Worm (Caenorhabditis elegans) whole organism, L1 larva: ENCODE results near the gene R10D12.10.

Experiments used
- C34B4.2 ChIP-seq: sonication (generic microtip); optimal IDR thresholded peaks from 2 replicates; lab custom pipeline; 2017; ENCODE audit warnings: mild to moderate bottlenecking, missing genetic modification characterization, missing compliant biosample characterization
- aha-1 ChIP-seq: fragments of 150-350 bp; optimal IDR thresholded peaks from 2 replicates; lab custom pipeline; 2014; ENCODE audit warnings: missing biosample characterization, missing genetic modification characterization
- alr-1 ChIP-seq: fragments of 200-800 bp; sonication (Bioruptor generic); optimal IDR thresholded peaks from 2 replicates; lab custom pipeline; 2018; ENCODE audit warnings: borderline replicate concordance, mild to moderate bottlenecking, missing genetic modification characterization, missing compliant biosample characterization
- aly-2 ChIP-seq: fragments of 150-350 bp; optimal IDR thresholded peaks from 2 replicates; lab custom pipeline; 2014; ENCODE audit warnings: missing biosample characterization, missing genetic modification characterization
- ceh-63 ChIP-seq: fragments of 200-800 bp; sonication (Bioruptor generic); optimal IDR thresholded peaks from 2 replicates; lab custom pipeline; 2018; ENCODE audit warnings: mild to moderate bottlenecking, missing genetic modification characterization, missing compliant biosample characterization
- ceh-8 ChIP-seq: fragments of 200-800 bp; sonication (Bioruptor generic); optimal IDR thresholded peaks from 2 replicates; lab custom pipeline; 2018; ENCODE audit warnings: mild to moderate bottlenecking, missing genetic modification characterization, moderate library complexity, missing compliant biosample characterization
- ceh-82 ChIP-seq, 3 experiments: fragments of 150-350 bp in 1 of 3; sonication (generic microtip) in 2 of 3; optimal IDR thresholded peaks; 2 replicates each; lab custom pipeline; 2014 to 2017; ENCODE audit warnings: missing biosample characterization in 3 of 3, missing genetic modification characterization in 3 of 3
- ceh-90 ChIP-seq: sonication (generic microtip); optimal IDR thresholded peaks from 2 replicates; lab custom pipeline; 2016; ENCODE audit warnings: missing genetic modification characterization, missing compliant biosample characterization
- ces-1 ChIP-seq: fragments of 150-350 bp; optimal IDR thresholded peaks from 2 replicates; lab custom pipeline; 2014; ENCODE audit warnings: missing biosample characterization, missing genetic modification reagents, missing genetic modification characterization
- efl-1 ChIP-seq, 4 experiments: fragments of 150-350 bp; optimal IDR thresholded peaks in 3 of 4; peaks in 1 of 4; 1 replicate in 1 of 4; 2 replicates in 3 of 4; lab custom pipeline; 2014; ENCODE audit warnings: missing biosample characterization in 2 of 4, missing genetic modification characterization in 2 of 4, missing genetic modification reagents in 2 of 4
- egl-27 ChIP-seq, 2 experiments: fragments of 150-350 bp in 1 of 2; sonication (generic microtip); optimal IDR thresholded peaks; 3 replicates each; lab custom pipeline; 2017 to 2018; ENCODE audit warnings: missing biosample characterization in 2 of 2, missing genetic modification characterization in 2 of 2, missing genetic modification reagents in 2 of 2
- fkh-10 ChIP-seq: sonication (generic microtip); optimal IDR thresholded peaks from 2 replicates; lab custom pipeline; 2017; ENCODE audit warnings: missing biosample characterization, missing genetic modification reagents, missing genetic modification characterization
- fkh-4 ChIP-seq: sonication (generic microtip); optimal IDR thresholded peaks from 2 replicates; lab custom pipeline; 2016; ENCODE audit warnings: missing compliant biosample characterization, missing genetic modification characterization, borderline replicate concordance
- fkh-8 ChIP-seq: sonication (generic microtip); optimal IDR thresholded peaks from 2 replicates; lab custom pipeline; 2016; ENCODE audit warnings: mild to moderate bottlenecking, missing genetic modification characterization, missing compliant biosample characterization
- fos-1 ChIP-seq: fragments of 150-350 bp; optimal IDR thresholded peaks from 2 replicates; lab custom pipeline; 2014; ENCODE audit warnings: missing biosample characterization, missing genetic modification characterization
- grh-1 ChIP-seq: fragments of 200-800 bp; sonication (Bioruptor generic); IDR thresholded peaks from 2 replicates; pipeline ENCODE4 v1.3.6; 2022; ENCODE audit warnings: missing genetic modification reagents, missing genetic modification characterization, missing compliant biosample characterization
- hlh-17 ChIP-seq: fragments of 200-800 bp; sonication (Bioruptor generic); optimal IDR thresholded peaks from 2 replicates; lab custom pipeline; 2018; ENCODE audit warnings: missing genetic modification characterization, mild to moderate bottlenecking, missing compliant biosample characterization, moderate library complexity, borderline replicate concordance
- hpl-2 ChIP-seq: fragments of 150-350 bp; optimal IDR thresholded peaks from 2 replicates; lab custom pipeline; 2014; ENCODE audit warnings: missing biosample characterization, missing genetic modification reagents, missing genetic modification characterization
- isw-1 ChIP-seq: fragments of 200-800 bp; sonication (Bioruptor generic); IDR thresholded peaks from 2 replicates; pipeline ENCODE4 v1.3.6; 2022; ENCODE audit warnings: missing genetic modification characterization, missing compliant biosample characterization
- jun-1 ChIP-seq: fragments of 150-350 bp; optimal IDR thresholded peaks from 2 replicates; lab custom pipeline; 2014; ENCODE audit warnings: missing biosample characterization, missing genetic modification reagents, missing genetic modification characterization
- lin-13 ChIP-seq: fragments of 150-350 bp; optimal IDR thresholded peaks from 2 replicates; lab custom pipeline; 2014; ENCODE audit warnings: missing biosample characterization, missing genetic modification reagents, missing genetic modification characterization
- lin-14 ChIP-seq: fragments of 200-800 bp; sonication (Bioruptor generic); optimal IDR thresholded peaks from 2 replicates; lab custom pipeline; 2018; ENCODE audit warnings: mild to moderate bottlenecking, missing genetic modification characterization, moderate library complexity, missing compliant biosample characterization
- lin-35 ChIP-seq, 2 experiments: fragments of 150-350 bp; optimal IDR thresholded peaks; 2 replicates each; lab custom pipeline; 2014; ENCODE audit warnings: missing biosample characterization in 2 of 2, missing genetic modification characterization in 2 of 2, missing genetic modification reagents in 2 of 2
- mef-2 ChIP-seq: fragments of 150-350 bp; optimal IDR thresholded peaks from 2 replicates; lab custom pipeline; 2014; ENCODE audit warnings: missing biosample characterization, missing genetic modification characterization
- nhr-19 ChIP-seq: fragments of 200-800 bp; sonication (Bioruptor generic); conservative IDR thresholded peaks from 2 replicates; pipeline ENCODE4 v1.3.6; 2022; ENCODE audit warnings: missing genetic modification characterization, missing compliant biosample characterization
- nhr-47 ChIP-seq: sonication (generic microtip); optimal IDR thresholded peaks from 2 replicates; lab custom pipeline; 2016; ENCODE audit warnings: mild to moderate bottlenecking, missing genetic modification characterization, moderate library complexity, missing compliant biosample characterization
- nhr-71 ChIP-seq: sonication (generic microtip); optimal IDR thresholded peaks from 2 replicates; lab custom pipeline; 2016; ENCODE audit warnings: mild to moderate bottlenecking, missing genetic modification characterization, moderate library complexity, missing compliant biosample characterization
- nhr-76 ChIP-seq: sonication (generic microtip); optimal IDR thresholded peaks from 2 replicates; lab custom pipeline; 2017; ENCODE audit warnings: missing biosample characterization, missing genetic modification characterization
- nhr-84 ChIP-seq: sonication (generic microtip); optimal IDR thresholded peaks from 2 replicates; lab custom pipeline; 2017; ENCODE audit warnings: missing biosample characterization, missing genetic modification characterization
- nhr-85 ChIP-seq: sonication (generic microtip); peaks from one replicate; lab custom pipeline; 2016; ENCODE audit warnings: missing genetic modification characterization, inconsistent platforms, missing compliant biosample characterization
- rnt-1 ChIP-seq: sonication (generic microtip); optimal IDR thresholded peaks from 2 replicates; lab custom pipeline; 2016; ENCODE audit warnings: mild to moderate bottlenecking, missing genetic modification characterization, moderate library complexity, missing compliant biosample characterization
- skn-1 ChIP-seq: fragments of 150-350 bp; optimal IDR thresholded peaks from 2 replicates; lab custom pipeline; 2014; ENCODE audit warnings: missing biosample characterization, missing genetic modification characterization
- snu-23 ChIP-seq: sonication (generic microtip); optimal IDR thresholded peaks from 2 replicates; lab custom pipeline; 2016; ENCODE audit warnings: missing genetic modification characterization, missing compliant biosample characterization
- sox-4 ChIP-seq: sonication (generic microtip); optimal IDR thresholded peaks from 2 replicates; lab custom pipeline; 2016; ENCODE audit warnings: missing genetic modification characterization, missing compliant biosample characterization
- sptf-1 ChIP-seq: fragments of 150-350 bp; optimal IDR thresholded peaks from 2 replicates; lab custom pipeline; 2014; ENCODE audit warnings: missing biosample characterization, missing genetic modification characterization
- tlp-1 ChIP-seq: fragments of 150-350 bp; optimal IDR thresholded peaks from 2 replicates; lab custom pipeline; 2014; ENCODE audit warnings: missing biosample characterization, missing genetic modification characterization
- unc-62 ChIP-seq: fragments of 150-350 bp; optimal IDR thresholded peaks from 2 replicates; lab custom pipeline; 2014; ENCODE audit warnings: missing biosample characterization, missing genetic modification reagents, missing genetic modification characterization
- unc-86 ChIP-seq: sonication (generic microtip); optimal IDR thresholded peaks from 2 replicates; lab custom pipeline; 2016; ENCODE audit warnings: missing genetic modification characterization, missing compliant biosample characterization
- vab-15 ChIP-seq: sonication (generic microtip); optimal IDR thresholded peaks from 2 replicates; lab custom pipeline; 2017; ENCODE audit warnings: missing genotype, mild to moderate bottlenecking, missing genetic modification characterization, missing compliant biosample characterization
- xbp-1 ChIP-seq: sonication (generic microtip); optimal IDR thresholded peaks from 2 replicates; lab custom pipeline; 2016; ENCODE audit warnings: missing genetic modification characterization, missing compliant biosample characterization
- zag-1 ChIP-seq: fragments of 150-350 bp; optimal IDR thresholded peaks from 2 replicates; lab custom pipeline; 2014; ENCODE audit warnings: missing biosample characterization, missing genetic modification characterization
- zip-4 ChIP-seq: fragments of 200-800 bp; sonication (Bioruptor generic); optimal IDR thresholded peaks from 2 replicates; lab custom pipeline; 2018; ENCODE audit warnings: mild to moderate bottlenecking, missing genetic modification characterization, moderate library complexity, missing compliant biosample characterization
- ztf-4 ChIP-seq: fragments of 150-350 bp; optimal IDR thresholded peaks from 2 replicates; lab custom pipeline; 2014; ENCODE audit warnings: missing biosample characterization, missing genetic modification characterization

The R10D12.10 gene

DNA sequence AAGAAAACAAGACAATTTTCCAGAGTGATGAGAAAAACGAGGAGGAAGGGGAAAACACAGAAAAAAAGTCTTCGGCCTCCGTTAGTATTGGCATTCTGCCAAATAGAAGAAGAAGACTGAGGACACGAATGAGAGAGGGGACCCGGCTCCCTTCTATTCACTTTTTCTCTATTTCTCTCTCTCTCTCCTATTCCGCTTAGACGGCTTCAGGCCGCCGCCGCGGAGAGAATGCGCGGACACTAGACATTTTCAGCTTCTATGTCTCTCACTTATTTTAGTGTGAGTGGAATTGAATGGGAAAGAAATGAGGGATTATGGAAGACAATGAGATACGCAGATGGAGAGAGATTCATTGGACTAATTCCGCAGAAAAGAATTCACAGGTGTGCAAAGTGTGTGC, 48.7 kb upstream of the R10D12.10 start (continued):
- no peak for TF ChIP-seq hlh-17 (GFP tag; lab: Kevin White, UChicago)
- peak in 1 of 2 experiments; percentile 16 for TF ChIP-seq lin-35 (GFP tag; optimal IDR thresholded peaks at IDR 0.05; lab: Kevin White, UChicago)
- no peak for TF ChIP-seq nhr-85
- TF ChIP-seq skn-1: no peak
- no peak for TF ChIP-seq nhr-76
- no peak for TF ChIP-seq ces-1 (GFP tag; lab: Kevin White, UChicago)
- no peak for TF ChIP-seq ceh-90 (tag; lab: Kevin White, UChicago)
- TF ChIP-seq fkh-8 (tag; lab: Kevin White, UChicago): peak; percentile 42
- no peak for TF ChIP-seq xbp-1
- no peak for TF ChIP-seq lin-13 (GFP tag; lab: Kevin White, UChicago)
- no peak for TF ChIP-seq sptf-1
- no peak for TF ChIP-seq sox-4 (tag; lab: Kevin White, UChicago)
- TF ChIP-seq mef-2 (tag; lab: Kevin White, UChicago): no peak
- no peak for TF ChIP-seq fkh-10 (GFP tag; lab: Kevin White, UChicago)
- no peak for TF ChIP-seq zag-1
- TF ChIP-seq nhr-71: peak; percentile 25
- TF ChIP-seq lin-14 (GFP tag; lab: Kevin White, UChicago): peak; percentile 63
- TF ChIP-seq fos-1 (tag; lab: Kevin White, UChicago): no peak
- no peak for TF ChIP-seq nhr-84 (tag; lab: Kevin White, UChicago)
- TF ChIP-seq efl-1 (optimal IDR thresholded peaks at IDR 0.05; lab: Kevin White, UChicago): peak in 1 of 2 experiments; percentile 10
- no peak for TF ChIP-seq efl-1 (GFP tag; optimal IDR thresholded peaks at IDR 0.05 in 1 of 2; lab: Kevin White, UChicago)
- no peak for TF ChIP-seq egl-27 (tag; optimal IDR thresholded peaks at IDR 0.05; lab: Kevin White, UChicago)
- TF ChIP-seq unc-86 (tag; lab: Kevin White, UChicago): peak; percentile 28
- TF ChIP-seq ceh-63 (GFP tag; lab: Kevin White, UChicago): no peak
- TF ChIP-seq aly-2 (tag; lab: Kevin White, UChicago): no peak
- no peak for TF ChIP-seq zip-4 (GFP tag; lab: Kevin White, UChicago)
- no peak for TF ChIP-seq nhr-19 (GFP tag; lab: Robert Waterston, UW)
- TF ChIP-seq vab-15: no peak
- no peak for TF ChIP-seq grh-1
- TF ChIP-seq rnt-1 (tag; lab: Kevin White, UChicago): no peak
- TF ChIP-seq fkh-4 (tag; lab: Kevin White, UChicago): no peak
- 0 out of 2 replicates have a peak, but pooled peaks have one; percentile 2 for TF ChIP-seq isw-1
- no peak for TF ChIP-seq tlp-1 (tag; lab: Kevin White, UChicago)
- peak in 2 of 3 experiments; percentile 9 to 28 for TF ChIP-seq ceh-82 (tag; optimal IDR thresholded peaks at IDR 0.05; lab: Kevin White, UChicago)
- TF ChIP-seq ceh-8: peak; percentile 5

DNA sequence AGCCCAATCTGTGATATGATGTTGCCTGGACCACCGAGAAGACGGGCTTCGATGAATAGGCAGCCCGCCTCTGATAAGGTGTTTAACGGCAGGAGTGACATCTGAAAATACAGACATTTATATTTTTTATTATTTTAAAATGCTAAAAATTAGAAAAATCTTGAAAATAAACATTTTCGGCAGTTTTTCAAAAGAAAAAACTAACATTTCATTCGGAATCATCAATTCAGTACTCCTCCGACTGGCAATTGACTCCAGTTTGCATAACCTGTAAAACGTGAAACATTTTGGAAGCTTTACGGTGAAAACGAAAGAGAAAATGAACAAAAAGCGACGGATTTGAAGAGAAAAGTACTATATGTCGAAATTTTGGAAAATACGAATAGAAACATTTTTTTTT, 47.7 kb upstream of the R10D12.10 start, which contains the start of gene ric-7:
ric-7 (minus strand) TSS at position 101 of the 400 bp plus-strand sequence.
- TF ChIP-seq alr-1 (no peak), snu-23 (GFP tag; lab: Kevin White, UChicago) (no peak), jun-1 (tag; lab: Kevin White, UChicago) (no peak), C34B4.2 (tag; lab: Kevin White, UChicago) (no peak), unc-62 (GFP tag; lab: Kevin White, UChicago) (no peak), nhr-47 (tag; lab: Kevin White, UChicago) (no peak), zag-1 (no peak), ztf-4 (tag; lab: Kevin White, UChicago) (no peak), hpl-2 (GFP tag; lab: Kevin White, UChicago) (no peak), aha-1 (tag; lab: Kevin White, UChicago) (no peak), nhr-71 (no peak), hlh-17 (GFP tag; lab: Kevin White, UChicago) (no peak)
- TF ChIP-seq, all 84 proteins: peak for 0
